Fruit fly (Drosophila melanogaster) whole organism, embryonic: Measurements from ENCODE around the gene Sik2.

ENCODE experiments used
- CG12236 ChIP-seq: fragments of 200-800 bp; sonication (Bioruptor generic); optimal IDR thresholded peaks from 2 replicates; lab custom pipeline; 2016; ENCODE audit warnings: missing biosample characterization, missing genetic modification characterization
- CG12769 ChIP-seq: fragments of 200-800 bp; sonication (Bioruptor generic); optimal IDR thresholded peaks from 2 replicates; lab custom pipeline; 2019; ENCODE audit warnings: missing biosample characterization, mild to moderate bottlenecking, missing genetic modification characterization, moderate library complexity
- CG13123 ChIP-seq: fragments of 200-800 bp; sonication (Bioruptor generic); optimal IDR thresholded peaks from 2 replicates; lab custom pipeline; 2016; ENCODE audit warnings: missing biosample characterization, missing genetic modification characterization
- CG13624 ChIP-seq: fragments of 200-800 bp; sonication (Bioruptor generic); optimal IDR thresholded peaks from 2 replicates; lab custom pipeline; 2016; ENCODE audit warnings: missing biosample characterization, missing genetic modification characterization
- CG14710 ChIP-seq: fragments of 200-800 bp; sonication (Bioruptor generic); optimal IDR thresholded peaks from 3 replicates; lab custom pipeline; 2019; ENCODE audit warnings: missing biosample characterization, mild to moderate bottlenecking, missing genetic modification characterization, moderate library complexity
- CG16813 ChIP-seq: fragments of 200-800 bp; sonication (Bioruptor generic); IDR thresholded peaks from 3 replicates; pipeline ENCODE4 v1.3.6; 2022; ENCODE audit warnings: missing biosample characterization, missing genetic modification characterization; ENCODE audit not compliant: partially characterized antibody
- CG17359 ChIP-seq: fragments of 200-800 bp; sonication (Bioruptor generic); optimal IDR thresholded peaks from 3 replicates; lab custom pipeline; 2018; ENCODE audit warnings: missing biosample characterization, mild to moderate bottlenecking, missing genetic modification characterization, moderate library complexity
- CG18011 ChIP-seq: fragments of 200-800 bp; sonication (Bioruptor generic); optimal IDR thresholded peaks from 2 replicates; lab custom pipeline; 2017; ENCODE audit warnings: missing biosample characterization, missing genetic modification characterization, mild to moderate bottlenecking, moderate library complexity, missing genotype
- CG31224 ChIP-seq: fragments of 200-800 bp; sonication (Bioruptor generic); IDR thresholded peaks from 2 replicates; pipeline ENCODE4 v1.3.6; 2022; ENCODE audit warnings: missing biosample characterization, missing genetic modification characterization
- CG33213 ChIP-seq: fragments of 200-800 bp; sonication (Bioruptor generic); optimal IDR thresholded peaks from 3 replicates; lab custom pipeline; 2016; ENCODE audit warnings: missing biosample characterization, missing genetic modification characterization
- CG33557 ChIP-seq: fragments of 200-800 bp; sonication (Bioruptor generic); optimal IDR thresholded peaks from 2 replicates; lab custom pipeline; 2019; ENCODE audit warnings: missing biosample characterization, mild to moderate bottlenecking, missing genetic modification characterization, moderate library complexity
- CG3847 ChIP-seq: fragments of 200-800 bp; sonication (Bioruptor generic); IDR thresholded peaks from 2 replicates; pipeline ENCODE4 v1.3.6; 2022; ENCODE audit warnings: missing biosample characterization, missing genetic modification characterization
- CG4617 ChIP-seq: fragments of 200-800 bp; sonication (Bioruptor generic); optimal IDR thresholded peaks from 3 replicates; lab custom pipeline; 2016; ENCODE audit warnings: missing biosample characterization, missing genetic modification characterization, borderline replicate concordance
- CG9727 ChIP-seq: fragments of 200-800 bp; sonication (Bioruptor generic); optimal IDR thresholded peaks from 3 replicates; lab custom pipeline; 2017; ENCODE audit warnings: missing biosample characterization, mild to moderate bottlenecking, missing genetic modification characterization
- CoRest ChIP-seq: fragments of 200-800 bp; sonication (Bioruptor generic); optimal IDR thresholded peaks from 3 replicates; lab custom pipeline; 2018; ENCODE audit warnings: missing biosample characterization, mild to moderate bottlenecking, missing genetic modification characterization, moderate library complexity
- D ChIP-seq, 2 experiments: fragments of 200-800 bp in 1 of 2; fragments of >200 bp in 1 of 2; sonication (Bioruptor generic) in 1 of 2; optimal IDR thresholded peaks; 2 replicates in 1 of 2; 3 replicates in 1 of 2; lab custom pipeline; 2017; ENCODE audit warnings: mild to moderate bottlenecking in 1 of 2, missing biosample characterization in 1 of 2, missing genetic modification characterization in 1 of 2, missing genetic modification reagents in 1 of 2
- Dfd ChIP-seq, 2 experiments: fragments of >200 bp; optimal IDR thresholded peaks; 2 replicates each; lab custom pipeline; 2017; ENCODE audit warnings: missing biosample characterization in 2 of 2, missing genetic modification characterization in 2 of 2
- H2.0 ChIP-seq: fragments of 200-800 bp; sonication (Bioruptor generic); IDR thresholded peaks from 2 replicates; pipeline ENCODE4 v1.3.6; 2022; ENCODE audit warnings: missing biosample characterization, missing genetic modification characterization
- Hr3 ChIP-seq: fragments of 200-800 bp; sonication (Bioruptor generic); optimal IDR thresholded peaks from 3 replicates; lab custom pipeline; 2016; ENCODE audit warnings: missing biosample characterization, missing genetic modification characterization
- Med ChIP-seq: fragments of 200-800 bp; sonication (Bioruptor generic); peaks from one replicate; lab custom pipeline; 2016; ENCODE audit warnings: missing biosample characterization, missing genetic modification characterization, mild to moderate bottlenecking, inconsistent platforms, moderate library complexity
- Meics ChIP-seq: fragments of 200-800 bp; sonication (Bioruptor generic); optimal IDR thresholded peaks from 2 replicates; lab custom pipeline; 2017; ENCODE audit warnings: missing biosample characterization, mild to moderate bottlenecking, missing genetic modification characterization
- Oli ChIP-seq: fragments of 200-800 bp; sonication (Bioruptor generic); optimal IDR thresholded peaks from 2 replicates; lab custom pipeline; 2018; ENCODE audit warnings: missing biosample characterization, mild to moderate bottlenecking, missing genetic modification characterization, moderate library complexity
- PHDP ChIP-seq: fragments of 200-800 bp; sonication (Bioruptor generic); optimal IDR thresholded peaks from 3 replicates; lab custom pipeline; 2018; ENCODE audit warnings: missing biosample characterization, mild to moderate bottlenecking, missing genetic modification characterization, moderate library complexity
- Pdp1 ChIP-seq, 2 experiments: fragments of 200-800 bp; sonication (Bioruptor generic); optimal IDR thresholded peaks; 3 replicates each; lab custom pipeline; 2016; ENCODE audit warnings: missing biosample characterization in 2 of 2, missing genetic modification characterization in 2 of 2, mild to moderate bottlenecking in 1 of 2, moderate library complexity in 1 of 2
- Rfx ChIP-seq: fragments of 200-800 bp; sonication (Bioruptor generic); IDR thresholded peaks from 2 replicates; pipeline ENCODE4 v1.3.6; 2022; ENCODE audit warnings: missing biosample characterization, missing genetic modification characterization
- Sox102F ChIP-seq: fragments of 200-800 bp; sonication (Bioruptor generic); optimal IDR thresholded peaks from 2 replicates; lab custom pipeline; 2018; ENCODE audit warnings: missing biosample characterization, mild to moderate bottlenecking, missing genetic modification characterization, moderate library complexity
- Trl ChIP-seq, 3 experiments: fragments of >200 bp in 2 of 3; fragments of 200-800 bp in 1 of 3; sonication (Bioruptor generic) in 1 of 3; optimal IDR thresholded peaks; 2 replicates in 1 of 3; 3 replicates in 2 of 3; lab custom pipeline; 2016 to 2017; ENCODE audit warnings: missing biosample characterization in 1 of 3, missing genetic modification characterization in 1 of 3
- amos ChIP-seq: fragments of 200-800 bp; sonication (Bioruptor generic); IDR thresholded peaks from 2 replicates; pipeline ENCODE4 v1.3.6; 2022; ENCODE audit warnings: missing biosample characterization, missing genetic modification characterization; ENCODE audit not compliant: partially characterized antibody
- ase ChIP-seq: fragments of 200-800 bp; sonication (Bioruptor generic); IDR thresholded peaks from 3 replicates; pipeline ENCODE4 v1.3.6; 2022; ENCODE audit warnings: missing biosample characterization, missing genetic modification characterization
- bab2 ChIP-seq: fragments of 200-800 bp; sonication (Bioruptor generic); optimal IDR thresholded peaks from 2 replicates; lab custom pipeline; 2016; ENCODE audit warnings: missing biosample characterization, missing genetic modification characterization
- crp ChIP-seq, 2 experiments: fragments of 200-800 bp; sonication (Bioruptor generic); optimal IDR thresholded peaks; 2 replicates in 1 of 2; 3 replicates in 1 of 2; lab custom pipeline; 2017; ENCODE audit warnings: missing biosample characterization in 2 of 2, missing genetic modification characterization in 2 of 2, mild to moderate bottlenecking in 1 of 2, moderate library complexity in 1 of 2
- dm ChIP-seq: fragments of 200-800 bp; sonication (Bioruptor generic); optimal IDR thresholded peaks from 3 replicates; lab custom pipeline; 2016; ENCODE audit warnings: missing biosample characterization, missing genetic modification characterization
- fru ChIP-seq: fragments of >200 bp; optimal IDR thresholded peaks from 2 replicates; lab custom pipeline; 2017
- grau ChIP-seq: fragments of 200-800 bp; optimal IDR thresholded peaks from 3 replicates; lab custom pipeline; 2019; ENCODE audit warnings: missing biosample characterization, mild to moderate bottlenecking, missing genetic modification characterization, moderate library complexity
- grn ChIP-seq: fragments of 200-800 bp; sonication (Bioruptor generic); optimal IDR thresholded peaks from 3 replicates; lab custom pipeline; 2017; ENCODE audit warnings: missing biosample characterization, missing genetic modification characterization
- gsb ChIP-seq: fragments of 200-800 bp; sonication (Bioruptor generic); IDR thresholded peaks from 2 replicates; pipeline ENCODE4 v1.3.6; 2022; ENCODE audit warnings: missing biosample characterization, missing genetic modification characterization
- h ChIP-seq: fragments of >200 bp; optimal IDR thresholded peaks from 2 replicates; lab custom pipeline; 2017
- hkb ChIP-seq, 2 experiments: fragments of 200-800 bp in 1 of 2; fragments of >200 bp in 1 of 2; sonication (Bioruptor generic) in 1 of 2; IDR thresholded peaks in 1 of 2; optimal IDR thresholded peaks in 1 of 2; 2 replicates each; pipeline versions ENCODE4 v1.3.6 to Lab custom; 2017 to 2022; ENCODE audit warnings: missing biosample characterization in 1 of 2, missing genetic modification characterization in 1 of 2
- lab ChIP-seq: fragments of 200-800 bp; sonication (Bioruptor generic); optimal IDR thresholded peaks from 3 replicates; lab custom pipeline; 2017; ENCODE audit warnings: missing biosample characterization, missing genetic modification characterization, mild to moderate bottlenecking, moderate library complexity, missing genetic modification reagents
- lmd ChIP-seq: fragments of 200-800 bp; sonication (Bioruptor generic); IDR thresholded peaks from 2 replicates; pipeline ENCODE4 v1.3.6; 2022; ENCODE audit warnings: missing biosample characterization, missing genetic modification characterization
- luna ChIP-seq: fragments of 200-800 bp; sonication (Bioruptor generic); optimal IDR thresholded peaks from 2 replicates; lab custom pipeline; 2016; ENCODE audit warnings: missing biosample characterization, missing genetic modification characterization
- pita ChIP-seq: fragments of 200-800 bp; sonication (Bioruptor generic); optimal IDR thresholded peaks from 2 replicates; lab custom pipeline; 2017; ENCODE audit warnings: missing biosample characterization, mild to moderate bottlenecking, missing genetic modification characterization
- pum ChIP-seq: fragments of 200-800 bp; sonication (Bioruptor generic); optimal IDR thresholded peaks from 2 replicates; lab custom pipeline; 2016; ENCODE audit warnings: missing biosample characterization, missing genetic modification characterization
- pzg ChIP-seq: fragments of 200-800 bp; sonication (Bioruptor generic); optimal IDR thresholded peaks from 3 replicates; lab custom pipeline; 2018; ENCODE audit warnings: missing biosample characterization, mild to moderate bottlenecking, missing genetic modification characterization, moderate library complexity
- slbo ChIP-seq: fragments of 200-800 bp; sonication (Bioruptor generic); IDR thresholded peaks from 2 replicates; pipeline ENCODE4 v1.3.6; 2022; ENCODE audit warnings: missing biosample characterization, missing genetic modification characterization
- sug ChIP-seq: fragments of 200-800 bp; optimal IDR thresholded peaks from 2 replicates; lab custom pipeline; 2019; ENCODE audit warnings: missing biosample characterization, mild to moderate bottlenecking, missing genetic modification characterization, moderate library complexity
- tll ChIP-seq, 2 experiments: fragments of 200-800 bp in 1 of 2; fragments of >200 bp in 1 of 2; sonication (Bioruptor generic) in 1 of 2; optimal IDR thresholded peaks; 2 replicates each; lab custom pipeline; 2017 to 2019; ENCODE audit warnings: missing biosample characterization in 2 of 2, missing genetic modification characterization in 2 of 2, mild to moderate bottlenecking in 1 of 2, moderate library complexity in 1 of 2
- wor ChIP-seq: fragments of 200-800 bp; sonication (Bioruptor generic); IDR thresholded peaks from 2 replicates; pipeline ENCODE4 v1.3.6; 2022; ENCODE audit warnings: missing biosample characterization, missing genetic modification characterization
- zf30C ChIP-seq: fragments of 200-800 bp; sonication (Bioruptor generic); optimal IDR thresholded peaks from 3 replicates; lab custom pipeline; 2018; ENCODE audit warnings: missing biosample characterization, mild to moderate bottlenecking, missing genetic modification characterization

The Sik2 gene

DNA sequence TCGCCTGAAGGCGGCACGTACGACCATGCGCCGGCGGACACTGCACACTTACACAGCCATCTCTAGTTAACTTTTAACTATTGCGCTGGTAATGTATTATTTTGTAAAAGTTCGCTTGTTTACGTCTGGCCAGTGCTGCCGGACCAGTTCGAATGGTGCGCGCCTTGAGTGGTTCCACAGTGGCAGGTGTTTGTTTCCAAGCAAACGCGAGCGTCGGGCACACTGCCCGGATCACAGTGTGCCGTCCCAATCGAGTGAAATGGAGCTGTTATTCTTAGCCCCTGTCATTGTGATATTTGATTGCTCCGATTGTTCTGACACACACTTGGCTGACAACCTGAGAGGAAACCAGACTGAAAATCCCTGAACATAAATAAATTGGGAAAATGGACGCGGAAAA is 11.6 kb upstream of the Sik2 start, which contains the start of gene CG4199 (continued):
- TF ChIP-seq CG33557 (GFP tag; lab: Kevin White, UChicago) (no peak), CG33213 (peak; percentile 0), CG13123 (GFP tag; lab: Kevin White, UChicago) (no peak), Oli (tag; lab: Kevin White, UChicago) (no peak), pum (no peak), PHDP (no peak), Meics (GFP tag; lab: Kevin White, UChicago) (no peak), lmd (GFP tag; lab: Robert Waterston, UW) (no peak), CG14710 (peak; percentile 48), amos (GFP tag; lab: Robert Waterston, UW) (peak; percentile 37; the same call in 1 of the 2 replicates), zf30C (GFP tag; lab: Kevin White, UChicago) (no peak), CG16813 (GFP tag; lab: Robert Waterston, UW) (no peak), CoRest (tag; lab: Kevin White, UChicago) (no peak), H2.0 (GFP tag; lab: Robert Waterston, UW) (no peak), Rfx (GFP tag; lab: Robert Waterston, UW) (peak; percentile 46), CG4617 (peak; percentile 23), Hr3 (GFP tag; lab: Kevin White, UChicago) (no peak), luna (GFP tag; lab: Kevin White, UChicago) (peak; percentile 15), lab (GFP tag; lab: Kevin White, UChicago) (peak; percentile 32), dm (peak; percentile 3), crp (GFP tag; optimal IDR thresholded peaks at IDR 0.05; lab: Kevin White, UChicago) (peak in 1 of 2 experiments; percentile 7), Pdp1 (GFP tag; optimal IDR thresholded peaks at IDR 0.05; lab: Kevin White, UChicago) (peak in 1 of 2 experiments; percentile 35), gsb (GFP tag; lab: Robert Waterston, UW) (no peak), Dfd (GFP tag; optimal IDR thresholded peaks at IDR 0.05; lab: Kevin White, UChicago) (no peak), Med (peak; percentile 87), ase (GFP tag; lab: Robert Waterston, UW) (no peak), CG9727 (GFP tag; lab: Kevin White, UChicago) (peak; percentile 16), CG12769 (peak; percentile 32), grn (GFP tag; lab: Kevin White, UChicago) (no peak), CG18011 (GFP tag; lab: Kevin White, UChicago) (no peak), pzg (GFP tag; lab: Kevin White, UChicago) (peak; percentile 89), bab2 (GFP tag; lab: Kevin White, UChicago) (no peak), CG3847 (peak; percentile 64), h (no peak), Trl (optimal IDR thresholded peaks at IDR 0.05; lab: Kevin White, UChicago) (no peak), Trl (GFP tag; optimal IDR thresholded peaks at IDR 0.05; lab: Kevin White, UChicago) (no peak), D (optimal IDR thresholded peaks at IDR 0.05; lab: Kevin White, UChicago) (no peak), D (GFP tag; optimal IDR thresholded peaks at IDR 0.05; lab: Kevin White, UChicago) (no peak), slbo (GFP tag; lab: Robert Waterston, UW) (peak; percentile 34; the same call in 1 of the 2 replicates), grau (tag; lab: Kevin White, UChicago) (peak; percentile 49), pita (GFP tag; lab: Kevin White, UChicago) (peak; percentile 19), CG13624 (GFP tag; lab: Kevin White, UChicago) (peak; percentile 13), fru (lab: Kevin White, UChicago) (no peak), CG31224 (GFP tag; lab: Robert Waterston, UW) (no peak), CG12236 (GFP tag; lab: Kevin White, UChicago) (no peak), wor (GFP tag; lab: Robert Waterston, UW) (no peak), sug (tag; lab: Kevin White, UChicago) (peak; percentile 29), CG17359 (no peak), hkb (optimal IDR thresholded peaks at IDR 0.05; lab: Kevin White, UChicago) (no peak), hkb (GFP tag; IDR thresholded peaks at IDR 0.05; lab: Robert Waterston, UW) (no peak), Sox102F (GFP tag; lab: Kevin White, UChicago) (no peak), tll (GFP tag; optimal IDR thresholded peaks at IDR 0.05; lab: Kevin White, UChicago) (no peak)
